Worm (Caenorhabditis elegans): ENCODE data around the gene K08E4.2.

The K08E4.2 gene

ce11 chrIV:12068590-12068989 lies 12.1 kb upstream of the K08E4.2 start, which contains the start of gene bath-37:
Gene bath-37 (plus strand): TSS chrIV:12068890.
- no peak for TF ChIP-seq B0310.2 (tag; optimal IDR thresholded peaks at IDR 0.05)
- TF ChIP-seq tbx-37 (GFP tag; conservative IDR thresholded peaks at IDR 0.05), result no peak
- TF ChIP-seq pes-1 (GFP tag; IDR thresholded peaks at IDR 0.05), result no peak

- TF ChIP-seq aly-1 (tag; optimal IDR thresholded peaks at IDR 0.05), result no peak
- no peak for TF ChIP-seq B0310.2 (tag; optimal IDR thresholded peaks at IDR 0.05)
- TF ChIP-seq hnd-1 (tag; optimal IDR thresholded peaks at IDR 0.05), result no peak
- TF ChIP-seq pes-1 (GFP tag; IDR thresholded peaks at IDR 0.05), result no peak
- no peak for TF ChIP-seq hmbx-1 (tag; optimal IDR thresholded peaks at IDR 0.05)
- TF ChIP-seq sea-1 (GFP tag; conservative IDR thresholded peaks at IDR 0.05), result no peak
- TF ChIP-seq hmg-4 (GFP tag; optimal IDR thresholded peaks at IDR 0.05), result no peak
- no peak for TF ChIP-seq F13C5.2 (tag; optimal IDR thresholded peaks at IDR 0.05)
- TF ChIP-seq ceh-36 (tag; optimal IDR thresholded peaks at IDR 0.05), result no peak
- TF ChIP-seq scrt-1 (GFP tag; IDR thresholded peaks at IDR 0.05), result no peak
- no peak for TF ChIP-seq ceh-13 (GFP tag; optimal IDR thresholded peaks at IDR 0.05)
- no peak for TF ChIP-seq tbx-11 (GFP tag; IDR thresholded peaks at IDR 0.05)
- TF ChIP-seq tbx-37 (GFP tag; conservative IDR thresholded peaks at IDR 0.05), result no peak
- no peak for TF ChIP-seq ama-1 (optimal IDR thresholded peaks at IDR 0.05)
- TF ChIP-seq flt-1 (GFP tag; IDR thresholded peaks at IDR 0.05), result no peak
Observed at ce11 chrIV:12061229-12061628, 4.8 kb upstream of the K08E4.2 start, which contains the start of gene K08E4.8. Gene K08E4.8 (minus strand): TSS chrIV:12061329.

DNA sequence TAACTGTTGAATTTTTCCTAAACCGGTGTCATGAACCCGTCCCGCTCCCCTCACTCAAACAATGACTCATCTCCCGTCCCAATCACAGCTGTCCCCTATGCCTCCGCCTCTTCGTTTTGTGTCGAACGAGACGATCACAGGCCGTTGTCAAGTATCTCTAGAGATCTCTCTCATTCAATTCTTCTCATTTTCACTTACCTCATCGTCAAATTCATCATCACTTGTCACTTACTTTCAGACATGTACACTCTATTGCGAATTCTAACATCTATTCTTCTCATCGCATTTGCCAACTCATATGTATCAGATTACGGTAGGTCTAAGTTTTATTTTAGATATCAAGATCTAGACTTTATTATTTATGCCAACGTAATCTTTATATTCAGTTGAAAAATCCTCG lies 1.1 kb upstream of the K08E4.2 start, which contains the start of gene K08E4.3:
Gene K08E4.3, plus strand, starts transcription at position 235 of the 400 bp plus-strand sequence.
- TF ChIP-seq aly-1 (tag; optimal IDR thresholded peaks at IDR 0.05), result no peak
- TF ChIP-seq scrt-1 (GFP tag; IDR thresholded peaks at IDR 0.05), result no peak
- no peak for TF ChIP-seq hnd-1 (tag; optimal IDR thresholded peaks at IDR 0.05)
- TF ChIP-seq ets-7 (tag; optimal IDR thresholded peaks at IDR 0.05), result no peak
- TF ChIP-seq B0310.2 (tag; optimal IDR thresholded peaks at IDR 0.05), result no peak
- TF ChIP-seq flt-1 (GFP tag; IDR thresholded peaks at IDR 0.05), result no peak
- TF ChIP-seq tra-4 (tag; optimal IDR thresholded peaks at IDR 0.05), result no peak
- TF ChIP-seq ama-1 (optimal IDR thresholded peaks at IDR 0.05), result no peak
- TF ChIP-seq tbx-11 (GFP tag; IDR thresholded peaks at IDR 0.05), result no peak
- TF ChIP-seq ceh-13 (GFP tag; optimal IDR thresholded peaks at IDR 0.05), result no peak
- no peak for TF ChIP-seq hmg-4 (GFP tag; optimal IDR thresholded peaks at IDR 0.05)
- TF ChIP-seq ceh-36 (tag; optimal IDR thresholded peaks at IDR 0.05), result no peak
- no peak for TF ChIP-seq pes-1 (GFP tag; IDR thresholded peaks at IDR 0.05)
- no peak for TF ChIP-seq sea-1 (GFP tag; conservative IDR thresholded peaks at IDR 0.05)
- TF ChIP-seq F13C5.2 (tag; optimal IDR thresholded peaks at IDR 0.05), result no peak
- no peak for TF ChIP-seq hmbx-1 (tag; optimal IDR thresholded peaks at IDR 0.05)
- TF ChIP-seq tbx-37 (GFP tag; conservative IDR thresholded peaks at IDR 0.05), result no peak

ce11 chrIV:12052461-12052860 lies 4.0 kb downstream of the K08E4.2 start:
- TF ChIP-seq F13C5.2 (tag; optimal IDR thresholded peaks at IDR 0.05), result no peak
- no peak for TF ChIP-seq ama-1 (optimal IDR thresholded peaks at IDR 0.05)
- no peak for TF ChIP-seq tbx-37 (GFP tag; conservative IDR thresholded peaks at IDR 0.05)
- no peak for TF ChIP-seq pes-1 (GFP tag; IDR thresholded peaks at IDR 0.05)
- TF ChIP-seq tra-4 (tag; optimal IDR thresholded peaks at IDR 0.05), result no peak

- TF ChIP-seq pes-1 (GFP tag; IDR thresholded peaks at IDR 0.05) (no peak), sea-1 (GFP tag; conservative IDR thresholded peaks at IDR 0.05) (no peak), aly-1 (tag; optimal IDR thresholded peaks at IDR 0.05) (no peak), flt-1 (GFP tag; IDR thresholded peaks at IDR 0.05) (no peak), hmbx-1 (tag; optimal IDR thresholded peaks at IDR 0.05) (no peak), tbx-37 (GFP tag; conservative IDR thresholded peaks at IDR 0.05) (no peak), hnd-1 (tag; optimal IDR thresholded peaks at IDR 0.05) (no peak), F13C5.2 (tag; optimal IDR thresholded peaks at IDR 0.05) (no peak), ama-1 (optimal IDR thresholded peaks at IDR 0.05) (no peak), tbx-11 (GFP tag; IDR thresholded peaks at IDR 0.05) (no peak), ceh-36 (tag; optimal IDR thresholded peaks at IDR 0.05) (no peak), ets-7 (tag; optimal IDR thresholded peaks at IDR 0.05) (no peak), tra-4 (tag; optimal IDR thresholded peaks at IDR 0.05) (no peak), hmg-4 (GFP tag; optimal IDR thresholded peaks at IDR 0.05) (no peak), ceh-13 (GFP tag; optimal IDR thresholded peaks at IDR 0.05) (no peak), scrt-1 (GFP tag; IDR thresholded peaks at IDR 0.05) (no peak), B0310.2 (tag; optimal IDR thresholded peaks at IDR 0.05) (no peak)
Observed at ce11 chrIV:12051049-12051792, 5.2 kb downstream of the K08E4.2 start, which contains the start of the genes bre-5 and spt-5. Gene bre-5 (minus strand): TSS chrIV:12051215. Gene spt-5 (plus strand): TSS chrIV:12051491.

DNA sequence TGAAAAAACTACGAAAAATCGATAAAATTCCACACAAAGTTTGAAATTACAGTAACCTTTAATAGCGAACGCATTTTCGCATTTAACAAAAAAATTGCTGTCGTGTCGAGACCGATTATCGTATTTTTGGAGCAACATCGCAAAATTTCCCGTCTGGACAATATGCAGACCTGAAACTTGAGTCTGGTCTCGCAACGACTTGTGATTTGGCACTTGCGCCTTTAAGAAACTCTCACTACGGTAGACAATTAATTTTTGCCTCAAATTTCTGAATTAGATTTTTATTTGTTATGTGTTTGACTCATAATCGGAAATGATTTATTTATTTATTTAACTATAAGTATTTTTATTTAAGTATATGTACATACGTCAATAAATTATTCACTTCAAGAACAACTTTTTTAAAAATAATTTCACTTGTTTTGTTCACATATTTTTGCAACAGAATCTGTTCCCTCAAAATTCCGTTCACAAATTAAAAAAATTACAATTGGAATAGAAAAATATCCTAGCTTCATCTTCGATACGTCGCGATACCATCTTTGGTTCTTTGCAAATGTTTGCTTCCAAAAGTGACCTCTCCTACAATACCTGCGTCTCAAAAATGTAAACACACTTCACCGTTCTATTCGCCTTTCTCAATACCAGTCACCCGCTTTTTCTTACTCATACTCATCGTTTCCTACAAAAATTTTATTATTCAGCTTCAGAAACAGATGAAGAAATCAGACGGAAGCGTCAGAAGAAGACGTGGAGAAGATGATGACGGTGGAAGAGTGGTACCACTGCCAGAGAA lies 8.7 kb downstream of the K08E4.2 start, which contains the start of gene T12G3.4:
Gene T12G3.4, plus strand, starts transcription at position 705 of the 796 bp plus-strand sequence.
- no peak for TF ChIP-seq hnd-1 (tag; optimal IDR thresholded peaks at IDR 0.05)
- no peak for TF ChIP-seq hmg-4 (GFP tag; optimal IDR thresholded peaks at IDR 0.05)
- TF ChIP-seq scrt-1 (GFP tag; IDR thresholded peaks at IDR 0.05), result no peak
- no peak for TF ChIP-seq flt-1 (GFP tag; IDR thresholded peaks at IDR 0.05)
- TF ChIP-seq ama-1 (optimal IDR thresholded peaks at IDR 0.05), result no peak
- TF ChIP-seq F13C5.2 (tag; optimal IDR thresholded peaks at IDR 0.05), result no peak
- TF ChIP-seq ceh-36 (tag; optimal IDR thresholded peaks at IDR 0.05), result no peak
- no peak for TF ChIP-seq hmbx-1 (tag; optimal IDR thresholded peaks at IDR 0.05)
